Worm (Caenorhabditis elegans): ENCODE data around the gene twk-43.

ce11 chrV:13374532-13374931 lies 28.5 kb downstream of the twk-43 start:
- no peak for TF ChIP-seq ces-1 (GFP tag; optimal IDR thresholded peaks at IDR 0.05)
- no peak for TF ChIP-seq nhr-12 (tag; optimal IDR thresholded peaks at IDR 0.05)

Data from whole organism, mixed stage, embryonic.